Fruit fly (Drosophila melanogaster) whole organism, wandering third instar larva: ENCODE data around the gene caps.
A peak's percentile ranks its signal among the peaks of the same experiment; 100 is the strongest.

ENCODE experiments used
- Abd-B ChIP-seq: fragments of >200 bp; optimal IDR thresholded peaks from 2 replicates; lab custom pipeline; 2017; ENCODE audit warnings: missing biosample characterization, missing genetic modification characterization
- CG32264 ChIP-seq: fragments of 200-800 bp; sonication (Bioruptor generic); optimal IDR thresholded peaks from 2 replicates; lab custom pipeline; 2016; ENCODE audit warnings: missing biosample characterization, missing genetic modification characterization
- CG9705 ChIP-seq: fragments of 200-800 bp; sonication (Bioruptor generic); optimal IDR thresholded peaks from 2 replicates; lab custom pipeline; 2018; ENCODE audit warnings: missing biosample characterization, mild to moderate bottlenecking, missing genetic modification characterization
- CrebA ChIP-seq: fragments of 200-800 bp; sonication (Bioruptor generic); optimal IDR thresholded peaks from 2 replicates; lab custom pipeline; 2016; ENCODE audit warnings: missing biosample characterization, mild to moderate bottlenecking, missing genetic modification characterization, borderline replicate concordance
- Dif ChIP-seq: fragments of 200-275, 200-300 bp; sonication (Bioruptor generic); optimal IDR thresholded peaks from 2 replicates; lab custom pipeline; 2018; ENCODE audit warnings: missing biosample characterization, missing genetic modification characterization; ENCODE audit not compliant: partially characterized antibody
- HLH106 ChIP-seq: fragments of 200-800 bp; optimal IDR thresholded peaks from 3 replicates; lab custom pipeline; 2019; ENCODE audit warnings: missing biosample characterization, mild to moderate bottlenecking, missing genetic modification characterization, moderate library complexity
- Hnf4 ChIP-seq: fragments of 200-800 bp; sonication (Bioruptor generic); optimal IDR thresholded peaks from 2 replicates; lab custom pipeline; 2016; ENCODE audit warnings: missing biosample characterization, mild to moderate bottlenecking, missing genetic modification characterization
- Hr78 ChIP-seq: fragments of >200 bp; optimal IDR thresholded peaks from 2 replicates; lab custom pipeline; 2017; ENCODE audit warnings: missing biosample characterization, missing genetic modification characterization
- Hr83 ChIP-seq: fragments of 200-300 bp; sonication (Bioruptor generic); optimal IDR thresholded peaks from 2 replicates; lab custom pipeline; 2016; ENCODE audit warnings: missing biosample characterization, mild to moderate bottlenecking, missing genetic modification characterization, moderate library complexity; ENCODE audit not compliant: poor library complexity, severe bottlenecking
- Mio ChIP-seq: sonication (Bioruptor generic); optimal IDR thresholded peaks from 2 replicates; lab custom pipeline; 2016; ENCODE audit warnings: missing biosample characterization, missing genetic modification characterization
- Myc ChIP-seq: fragments of >200 bp; optimal IDR thresholded peaks from 2 replicates; lab custom pipeline; 2017
- N ChIP-seq: fragments of >200 bp; optimal IDR thresholded peaks from 2 replicates; lab custom pipeline; 2018; ENCODE audit warnings: missing biosample characterization, missing external identifiers, missing genetic modification characterization
- OdsH ChIP-seq: fragments of 200-800 bp; sonication (Bioruptor generic); optimal IDR thresholded peaks from 2 replicates; lab custom pipeline; 2016; ENCODE audit warnings: missing biosample characterization, mild to moderate bottlenecking, missing genetic modification characterization
- Vsx2 ChIP-seq: fragments of 200-300, 225-300 bp; sonication (Bioruptor generic); optimal IDR thresholded peaks from 2 replicates; lab custom pipeline; 2018; ENCODE audit warnings: missing biosample characterization, missing genetic modification characterization; ENCODE audit not compliant: partially characterized antibody
- br ChIP-seq: fragments of 200-800 bp; sonication (Bioruptor generic); optimal IDR thresholded peaks from 2 replicates; lab custom pipeline; 2016; ENCODE audit warnings: missing biosample characterization, missing genetic modification characterization
- brk ChIP-seq: fragments of 200-800 bp; sonication (Bioruptor generic); optimal IDR thresholded peaks from 2 replicates; lab custom pipeline; 2016; ENCODE audit warnings: missing biosample characterization, mild to moderate bottlenecking, missing genetic modification characterization
- dmrt93B ChIP-seq: fragments of 200-800 bp; sonication (Bioruptor generic); optimal IDR thresholded peaks from 2 replicates; lab custom pipeline; 2018; ENCODE audit warnings: missing biosample characterization, mild to moderate bottlenecking, missing genetic modification characterization
- dsf ChIP-seq: sonication (Bioruptor generic); optimal IDR thresholded peaks from 2 replicates; lab custom pipeline; 2016; ENCODE audit warnings: missing biosample characterization, missing genetic modification characterization, borderline replicate concordance
- ey ChIP-seq: fragments of 200-800 bp; sonication (Bioruptor generic); optimal IDR thresholded peaks from 2 replicates; lab custom pipeline; 2016; ENCODE audit warnings: missing biosample characterization, missing genetic modification characterization
- foxo ChIP-seq, 2 experiments: fragments of 200-800 bp; sonication (Bioruptor generic); optimal IDR thresholded peaks; 2 replicates in 1 of 2; 3 replicates in 1 of 2; lab custom pipeline; 2016 to 2017; ENCODE audit warnings: missing biosample characterization in 2 of 2, missing genetic modification characterization in 2 of 2
- fru ChIP-seq: fragments of 200-800 bp; sonication (Bioruptor generic); optimal IDR thresholded peaks from 3 replicates; lab custom pipeline; 2016; ENCODE audit warnings: missing biosample characterization, mild to moderate bottlenecking, missing genetic modification characterization
- h ChIP-seq: fragments of 200-800 bp; sonication (Bioruptor generic); optimal IDR thresholded peaks from 3 replicates; lab custom pipeline; 2016; ENCODE audit warnings: missing biosample characterization, mild to moderate bottlenecking, missing genetic modification characterization
- jim ChIP-seq: fragments of 175-275, 200-325 bp; sonication (Bioruptor generic); optimal IDR thresholded peaks from 2 replicates; lab custom pipeline; 2016; ENCODE audit warnings: missing biosample characterization, mild to moderate bottlenecking, missing genetic modification characterization
- lola ChIP-seq: fragments of >200 bp; optimal IDR thresholded peaks from 2 replicates; lab custom pipeline; 2017; ENCODE audit warnings: missing biosample characterization, missing genetic modification characterization
- pan ChIP-seq: fragments of >200 bp; optimal IDR thresholded peaks from 2 replicates; lab custom pipeline; 2017
- psq ChIP-seq: fragments of 200-800 bp; sonication (Bioruptor generic); optimal IDR thresholded peaks from 3 replicates; lab custom pipeline; 2017; ENCODE audit warnings: missing biosample characterization, mild to moderate bottlenecking, missing genetic modification characterization, moderate library complexity
- rgr ChIP-seq: fragments of 200-800 bp; sonication (Bioruptor generic); optimal IDR thresholded peaks from 3 replicates; lab custom pipeline; 2016; ENCODE audit warnings: missing biosample characterization, mild to moderate bottlenecking, missing genetic modification characterization
- sage ChIP-seq: fragments of 200-800 bp; sonication (Bioruptor generic); optimal IDR thresholded peaks from 2 replicates; lab custom pipeline; 2016; ENCODE audit warnings: missing biosample characterization, mild to moderate bottlenecking, missing genetic modification characterization
- sv ChIP-seq: fragments of 200-800 bp; sonication (Bioruptor generic); optimal IDR thresholded peaks from 3 replicates; lab custom pipeline; 2016; ENCODE audit warnings: missing biosample characterization, missing genetic modification characterization
- tai ChIP-seq: sonication (Bioruptor generic); optimal IDR thresholded peaks from 2 replicates; lab custom pipeline; 2016; ENCODE audit warnings: missing biosample characterization, missing genetic modification characterization
- usp ChIP-seq: fragments of >200 bp; optimal IDR thresholded peaks from 2 replicates; lab custom pipeline; 2017; ENCODE audit warnings: missing biosample characterization, missing genetic modification characterization
- woc ChIP-seq: sonication (Bioruptor generic); optimal IDR thresholded peaks from 2 replicates; lab custom pipeline; 2016; ENCODE audit warnings: missing biosample characterization, mild to moderate bottlenecking, missing genetic modification characterization

Gene caps

dm6 chr3L:13267893-13268292, 39.4 kb downstream of the caps start:
- TF ChIP-seq CG32264 (GFP tag; lab: Kevin White, UChicago) (no peak), sage (GFP tag; lab: Kevin White, UChicago) (no peak), br (GFP tag; lab: Kevin White, UChicago) (no peak), Hr78 (GFP tag; lab: Kevin White, UChicago) (no peak), Hnf4 (GFP tag; lab: Kevin White, UChicago) (no peak), psq (GFP tag; lab: Kevin White, UChicago) (no peak)

- TF ChIP-seq sv (GFP tag; lab: Kevin White, UChicago) (no peak), Abd-B (no peak), usp (GFP tag; lab: Kevin White, UChicago) (no peak), Hr83 (GFP tag; lab: Kevin White, UChicago) (no peak), br (GFP tag; lab: Kevin White, UChicago) (no peak), CG9705 (GFP tag; lab: Kevin White, UChicago) (no peak)
Measured at dm6 chr3L:13271282-13271681, 42.8 kb downstream of the caps start.

- TF ChIP-seq Vsx2 (GFP tag; lab: Kevin White, UChicago) (no peak), tai (GFP tag; lab: Kevin White, UChicago) (no peak), CrebA (GFP tag; lab: Kevin White, UChicago) (no peak)
Measured at dm6 chr3L:13282039-13282438, 53.5 kb downstream of the caps start.

- TF ChIP-seq rgr (GFP tag; lab: Kevin White, UChicago) (no peak), OdsH (GFP tag; lab: Kevin White, UChicago) (no peak), jim (GFP tag; lab: Kevin White, UChicago) (no peak), sv (GFP tag; lab: Kevin White, UChicago) (no peak), tai (GFP tag; lab: Kevin White, UChicago) (no peak)
Measured at dm6 chr3L:13284308-13284707, 55.8 kb downstream of the caps start.

DNA sequence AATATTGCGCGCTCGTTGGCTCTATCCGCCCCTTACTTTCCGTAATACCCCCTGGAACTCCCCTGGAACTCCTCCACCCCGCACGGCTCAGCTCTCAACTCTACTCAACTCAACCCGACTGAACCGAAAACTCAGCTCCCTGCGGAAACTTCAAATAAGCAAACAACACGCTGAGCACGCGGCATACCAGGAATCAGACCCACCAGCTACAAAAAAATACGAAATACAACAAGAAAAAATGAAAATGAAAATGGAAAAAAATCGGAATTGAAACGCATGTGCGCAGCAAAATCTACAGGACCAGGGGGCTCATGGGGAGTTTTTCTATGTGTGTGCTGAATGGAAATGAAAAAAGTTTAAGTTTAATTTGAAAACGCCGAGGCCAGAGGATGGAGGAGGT, 58.1 kb downstream of the caps start:
- TF ChIP-seq CrebA (GFP tag; lab: Kevin White, UChicago) (no peak), N (GFP tag; lab: Kevin White, UChicago) (no peak)

dm6 chr3L:13288161-13288560, 59.7 kb downstream of the caps start:
- no peak for TF ChIP-seq br (GFP tag; lab: Kevin White, UChicago)
- TF ChIP-seq h (GFP tag; lab: Kevin White, UChicago) = peak; percentile 2
- TF ChIP-seq fru = peak; percentile 8
- TF ChIP-seq Myc (lab: Kevin White, UChicago) = no peak
- TF ChIP-seq ey = peak; percentile 7
- no peak for TF ChIP-seq CG32264 (GFP tag; lab: Kevin White, UChicago)
- no peak for TF ChIP-seq HLH106 (tag; lab: Kevin White, UChicago)
- TF ChIP-seq psq (GFP tag; lab: Kevin White, UChicago) = no peak
- TF ChIP-seq, all 38 proteins: peak for 3

- TF ChIP-seq Mio (no peak), br (GFP tag; lab: Kevin White, UChicago) (no peak), Hr78 (GFP tag; lab: Kevin White, UChicago) (no peak), HLH106 (tag; lab: Kevin White, UChicago) (no peak), tai (GFP tag; lab: Kevin White, UChicago) (no peak), Dif (GFP tag; lab: Kevin White, UChicago) (no peak), h (GFP tag; lab: Kevin White, UChicago) (no peak), dmrt93B (GFP tag; lab: Kevin White, UChicago) (no peak), dsf (no peak), sv (GFP tag; lab: Kevin White, UChicago) (no peak), Vsx2 (GFP tag; lab: Kevin White, UChicago) (no peak), pan (no peak), lola (GFP tag; lab: Kevin White, UChicago) (no peak), woc (GFP tag; lab: Kevin White, UChicago) (no peak), brk (GFP tag; lab: Kevin White, UChicago) (no peak), Hr83 (GFP tag; lab: Kevin White, UChicago) (no peak), rgr (GFP tag; lab: Kevin White, UChicago) (no peak), fru (no peak), foxo (GFP tag; optimal IDR thresholded peaks at IDR 0.05; lab: Kevin White, UChicago) (no peak)
Measured at dm6 chr3L:13295675-13296074, 67.2 kb downstream of the caps start.
